Worm (Caenorhabditis elegans): ENCODE data around the gene sgca-1.

DNA sequence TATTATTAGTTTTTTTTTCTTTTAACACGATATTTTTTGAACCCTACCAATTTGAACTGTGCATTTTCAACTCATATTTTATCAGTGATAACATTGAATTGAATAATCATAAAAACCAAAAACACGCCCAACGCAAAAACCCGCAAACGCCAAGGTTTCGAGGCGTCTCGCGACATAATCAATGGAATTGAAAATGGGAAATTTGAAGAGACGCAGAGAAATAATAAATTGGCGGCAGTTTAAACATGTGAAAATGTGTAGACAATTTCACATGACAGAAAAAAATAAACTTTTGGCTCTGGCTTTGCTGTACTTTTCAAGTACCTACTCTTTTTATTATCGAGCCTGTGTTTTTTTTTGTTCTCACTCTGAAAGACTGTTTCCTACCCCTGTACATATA, 15.5 kb upstream of the sgca-1 start:
- TF ChIP-seq lsy-2 (tag; optimal IDR thresholded peaks at IDR 0.05) = no peak
- no peak for TF ChIP-seq elt-1 (tag; optimal IDR thresholded peaks at IDR 0.05; ENCODE audit: borderline replicate concordance, insufficient read depth)
- TF ChIP-seq mep-1 (tag; optimal IDR thresholded peaks at IDR 0.05) = peak; percentile 16
- no peak for TF ChIP-seq unc-39 (tag; optimal IDR thresholded peaks at IDR 0.05)
- TF ChIP-seq ztf-11 (tag; optimal IDR thresholded peaks at IDR 0.05) = no peak
- TF ChIP-seq unc-62 (GFP tag; optimal IDR thresholded peaks at IDR 0.05) = no peak
- peak; percentile 29 for TF ChIP-seq pha-4 (tag; optimal IDR thresholded peaks at IDR 0.05)

Data from whole organism, mixed stage, embryonic.